Worm (Caenorhabditis elegans): ENCODE data around the gene wdr-83.
A peak's percentile ranks its signal among the peaks of the same experiment; 100 is the strongest.

Gene wdr-83

ce11 chrII:5061794-5062368 is 30.4 kb upstream of the wdr-83 start, which contains the start of gene smc-5:
TSS of gene smc-5 (plus strand) at chrII:5062125.
- TF ChIP-seq F37D6.2 (tag; optimal IDR thresholded peaks at IDR 0.05): peak; percentile 11
- TF ChIP-seq nhr-111 (GFP tag; optimal IDR thresholded peaks at IDR 0.05): no peak
- no peak for TF ChIP-seq saeg-2 (GFP tag; IDR thresholded peaks at IDR 0.05)
- no peak for TF ChIP-seq nhr-41 (GFP tag; IDR thresholded peaks at IDR 0.05)
- no peak for TF ChIP-seq zag-1 (tag; optimal IDR thresholded peaks at IDR 0.05)
- no peak for TF ChIP-seq lin-1 (GFP tag; IDR thresholded peaks at IDR 0.05)
- no peak for TF ChIP-seq cey-2 (tag; optimal IDR thresholded peaks at IDR 0.05; ENCODE audit: borderline replicate concordance, insufficient read depth)
- peak in 1 of 2 experiments; percentile 45 for TF ChIP-seq unc-62 (GFP tag; optimal IDR thresholded peaks at IDR 0.05 in 1 of 2)
- no peak for TF ChIP-seq unc-62 (tag; optimal IDR thresholded peaks at IDR 0.05)
- TF ChIP-seq ceh-20 (GFP tag; IDR thresholded peaks at IDR 0.05): no peak
- no peak for TF ChIP-seq ZK546.5 (tag; optimal IDR thresholded peaks at IDR 0.05)
- no peak for TF ChIP-seq Y75B8A.6 (GFP tag; IDR thresholded peaks at IDR 0.05)
- TF ChIP-seq fkh-10 (GFP tag; optimal IDR thresholded peaks at IDR 0.05): no peak
- TF ChIP-seq ctbp-1 (GFP tag; IDR thresholded peaks at IDR 0.05): no peak
- TF ChIP-seq hif-1 (tag; optimal IDR thresholded peaks at IDR 0.05): peak in 1 of 2 experiments; percentile 72
- no peak for TF ChIP-seq F49E8.2 (tag; optimal IDR thresholded peaks at IDR 0.05; ENCODE audit: borderline replicate concordance)
- TF ChIP-seq hmg-1.1 (GFP tag; IDR thresholded peaks at IDR 0.05): peak; percentile 47; the same call in 1 of the 2 replicates
- TF ChIP-seq nhr-28 (tag; optimal IDR thresholded peaks at IDR 0.05): peak; percentile 45
- no peak for TF ChIP-seq daf-16 (GFP tag; optimal IDR thresholded peaks at IDR 0.05)
- peak; percentile 42 for TF ChIP-seq daf-16 (tag; optimal IDR thresholded peaks at IDR 0.05)
- TF ChIP-seq spr-1 (tag; optimal IDR thresholded peaks at IDR 0.05): no peak
- no peak for TF ChIP-seq unc-39 (tag; optimal IDR thresholded peaks at IDR 0.05)
- no peak for TF ChIP-seq T26A8.4 (GFP tag; IDR thresholded peaks at IDR 0.05)
- no peak for TF ChIP-seq ceh-44 (GFP tag; IDR thresholded peaks at IDR 0.05)
- peak; percentile 83 for TF ChIP-seq nhr-77 (tag; optimal IDR thresholded peaks at IDR 0.05)
- peak; percentile 28 for TF ChIP-seq nhr-25 (tag; optimal IDR thresholded peaks at IDR 0.05; ENCODE audit: borderline replicate concordance, insufficient read depth)
- TF ChIP-seq ZK337.2 (GFP tag; IDR thresholded peaks at IDR 0.05): no peak
- peak; percentile 82 for TF ChIP-seq unc-130 (GFP tag; optimal IDR thresholded peaks at IDR 0.05)
- TF ChIP-seq lin-39 (tag; optimal IDR thresholded peaks at IDR 0.05): no peak
- TF ChIP-seq aha-1 (tag): peak; percentile 93
- no peak for TF ChIP-seq duxl-1 (tag; optimal IDR thresholded peaks at IDR 0.05; ENCODE audit: poor library complexity)
- TF ChIP-seq pqm-1 (tag; optimal IDR thresholded peaks at IDR 0.05): no peak
- no peak for TF ChIP-seq pha-4 (GFP tag; IDR thresholded peaks at IDR 0.05)
- TF ChIP-seq pha-4 (tag; optimal IDR thresholded peaks at IDR 0.05): peak; percentile 10
- peak; percentile 84 for TF ChIP-seq dpl-1 (GFP tag; optimal IDR thresholded peaks at IDR 0.05)
- TF ChIP-seq R02D3.7 (tag; optimal IDR thresholded peaks at IDR 0.05): no peak
- TF ChIP-seq arid-1 (GFP tag; conservative IDR thresholded peaks at IDR 0.05): no peak
- no peak for TF ChIP-seq egl-43 (GFP tag; IDR thresholded peaks at IDR 0.05)
- TF ChIP-seq ztf-11 (tag; optimal IDR thresholded peaks at IDR 0.05): no peak
- TF ChIP-seq mep-1 (tag; optimal IDR thresholded peaks at IDR 0.05): no peak
- TF ChIP-seq daf-8 (GFP tag; IDR thresholded peaks at IDR 0.05): no peak
- TF ChIP-seq F44E2.7 (GFP tag; IDR thresholded peaks at IDR 0.05): no peak
- TF ChIP-seq nhr-11 (tag; optimal IDR thresholded peaks at IDR 0.05): no peak
- no peak for TF ChIP-seq nhr-102 (tag; optimal IDR thresholded peaks at IDR 0.05)
- TF ChIP-seq tag-97 (GFP tag; IDR thresholded peaks at IDR 0.05): no peak
- TF ChIP-seq lim-7 (GFP tag; IDR thresholded peaks at IDR 0.05): no peak
- TF ChIP-seq nhr-6 (tag; optimal IDR thresholded peaks at IDR 0.05): peak; percentile 56
- TF ChIP-seq dmd-9 (GFP tag; IDR thresholded peaks at IDR 0.05): no peak
- TF ChIP-seq F26F4.8 (GFP tag; conservative IDR thresholded peaks at IDR 0.05): no peak
- no peak for TF ChIP-seq zfp-2 (tag; optimal IDR thresholded peaks at IDR 0.05)
- no peak for TF ChIP-seq snpc-1.2 (GFP tag; IDR thresholded peaks at IDR 0.05)
- no peak for TF ChIP-seq D1046.2 (GFP tag; IDR thresholded peaks at IDR 0.05)

All from whole organism, L4 larva.